Fruit fly (Drosophila melanogaster): ENCODE results near the gene Sfp33A2.

The Sfp33A2 gene

DNA sequence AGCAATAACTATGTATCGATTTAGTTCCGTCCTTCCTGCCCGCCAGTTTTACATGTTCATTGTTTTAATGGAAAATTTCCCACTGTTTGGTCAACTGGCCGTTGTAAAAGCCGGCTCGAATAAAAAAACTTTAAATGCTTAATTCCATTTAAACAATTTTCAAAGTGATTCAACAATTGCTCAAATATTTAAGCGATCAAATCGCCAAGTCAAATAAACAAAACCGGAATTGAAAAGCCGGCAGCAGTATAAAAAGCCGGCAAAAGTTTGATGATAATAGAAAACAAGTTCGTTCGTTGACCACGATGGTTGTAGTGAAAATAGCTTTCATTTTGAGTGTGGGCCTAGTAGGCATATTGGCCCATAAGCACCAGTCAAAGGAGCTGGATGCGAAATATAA is 9.4 kb downstream of the Sfp33A2 start, which contains the start of gene Mal-B1:
Gene Mal-B1 (plus strand): TSS at position 301 of the 400 bp plus-strand sequence.
- no peak for TF ChIP-seq CG8478 (optimal IDR thresholded peaks at IDR 0.05)
- no peak for TF ChIP-seq CTCF (optimal IDR thresholded peaks at IDR 0.05)

DNA sequence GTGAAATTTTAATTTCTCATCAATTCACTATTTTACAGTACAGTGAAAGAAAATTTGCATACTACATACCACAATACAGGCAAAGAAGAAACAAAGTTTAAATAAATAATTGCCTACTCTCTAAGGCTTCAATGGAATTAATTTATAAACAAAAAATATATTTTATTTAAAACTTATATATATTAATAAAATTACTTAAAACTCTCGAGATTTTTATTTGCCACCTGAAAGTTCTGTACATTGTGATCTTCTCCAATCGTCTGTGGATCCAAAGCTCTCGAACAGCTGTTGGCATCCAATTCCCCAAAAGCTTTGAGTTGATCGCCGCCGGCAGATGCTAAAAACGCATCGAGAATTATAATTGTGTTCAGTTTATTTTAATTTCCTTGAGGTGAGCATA is 12.1 kb downstream of the Sfp33A2 start, which contains the start of gene Mal-B2:
Gene Mal-B2 (plus strand): TSS at position 301 of the 400 bp plus-strand sequence.
- TF ChIP-seq CTCF (optimal IDR thresholded peaks at IDR 0.05) (no peak), CG8478 (optimal IDR thresholded peaks at IDR 0.05) (no peak)

- TF ChIP-seq CTCF (optimal IDR thresholded peaks at IDR 0.05) (no peak), CG8478 (optimal IDR thresholded peaks at IDR 0.05) (no peak)
Measured at dm6 chr2L:11853130-11853529, 15.6 kb downstream of the Sfp33A2 start, which contains the start of gene CG42751. Gene CG42751, plus strand, starts transcription at chr2L:11853430.

DNA sequence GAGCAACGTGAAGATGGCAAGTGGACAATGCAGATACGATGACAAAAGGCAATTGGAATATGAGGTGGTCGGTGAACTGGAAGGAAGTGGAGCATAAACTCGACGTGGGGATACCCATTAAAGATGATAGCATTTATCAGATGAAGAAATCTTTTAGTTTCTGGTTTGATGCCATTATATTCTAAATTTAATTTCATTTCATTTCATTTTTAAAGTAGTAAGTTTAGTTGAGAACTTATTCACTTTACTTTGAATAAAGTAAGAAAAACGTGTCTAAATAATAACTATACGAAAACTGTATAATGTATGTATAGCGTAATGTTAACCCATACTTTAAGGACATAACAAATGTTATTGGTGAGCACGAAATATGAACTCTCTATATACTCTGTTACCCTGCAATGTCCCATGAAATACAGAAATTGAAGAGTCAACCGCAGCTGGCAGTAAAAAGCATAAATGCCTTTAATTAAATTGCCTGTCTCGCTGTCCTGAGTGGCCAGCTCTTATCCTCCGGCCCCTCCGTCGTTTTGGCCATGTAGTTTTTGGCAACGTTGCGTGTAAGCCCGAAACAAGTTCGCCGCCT is 33.4 kb downstream of the Sfp33A2 start:
- TF ChIP-seq CG8478 (optimal IDR thresholded peaks at IDR 0.05) = no peak
- TF ChIP-seq CTCF (optimal IDR thresholded peaks at IDR 0.05) = no peak

DNA sequence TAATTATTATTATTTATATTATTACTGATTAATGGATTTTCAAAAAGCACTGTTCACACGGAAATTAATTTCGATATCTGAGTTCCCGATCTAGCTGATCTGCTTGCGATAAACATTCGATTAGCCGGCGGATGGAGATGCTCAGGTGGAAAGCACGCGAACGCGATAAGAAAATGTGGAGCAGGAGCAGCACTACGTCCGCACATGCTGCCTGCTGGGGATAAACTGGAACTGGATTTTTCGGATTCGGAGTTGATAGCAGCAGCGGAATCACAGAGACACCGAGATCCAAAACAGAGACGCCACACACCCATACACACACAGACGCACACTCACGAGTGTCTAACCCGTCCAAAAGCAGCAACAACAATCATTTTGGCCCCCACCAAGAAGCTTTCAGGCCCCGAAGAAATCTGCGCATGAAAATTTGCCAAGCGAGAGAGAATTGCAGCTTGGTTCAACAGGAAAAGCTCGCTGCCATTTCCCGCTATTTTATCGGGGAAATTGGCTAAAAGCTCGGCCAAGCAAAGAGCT is 36.8 kb downstream of the Sfp33A2 start:
- TF ChIP-seq CG8478 (optimal IDR thresholded peaks at IDR 0.05) (no peak), CTCF (optimal IDR thresholded peaks at IDR 0.05) (no peak)

DNA sequence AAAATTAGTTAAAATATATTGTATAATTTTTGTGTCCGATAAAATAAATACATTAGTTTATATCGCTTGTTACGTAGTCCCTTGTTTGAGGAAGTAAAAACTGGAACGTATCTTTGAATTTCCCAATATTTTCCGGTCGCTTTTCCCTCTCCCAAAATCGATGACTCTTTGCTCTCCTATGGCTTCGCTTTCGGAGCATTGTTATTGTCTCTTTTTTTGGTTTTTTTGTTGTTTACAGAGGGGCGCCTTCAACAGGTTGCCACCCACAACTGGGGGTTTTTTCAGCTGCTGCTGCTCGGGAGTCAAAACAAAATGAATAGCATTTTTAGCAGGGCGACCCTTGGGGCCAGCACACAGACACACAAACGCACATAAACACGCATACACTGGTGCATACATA is 37.4 kb downstream of the Sfp33A2 start:
- no peak for TF ChIP-seq CTCF (optimal IDR thresholded peaks at IDR 0.05)
- TF ChIP-seq CG8478 (optimal IDR thresholded peaks at IDR 0.05) = no peak

DNA sequence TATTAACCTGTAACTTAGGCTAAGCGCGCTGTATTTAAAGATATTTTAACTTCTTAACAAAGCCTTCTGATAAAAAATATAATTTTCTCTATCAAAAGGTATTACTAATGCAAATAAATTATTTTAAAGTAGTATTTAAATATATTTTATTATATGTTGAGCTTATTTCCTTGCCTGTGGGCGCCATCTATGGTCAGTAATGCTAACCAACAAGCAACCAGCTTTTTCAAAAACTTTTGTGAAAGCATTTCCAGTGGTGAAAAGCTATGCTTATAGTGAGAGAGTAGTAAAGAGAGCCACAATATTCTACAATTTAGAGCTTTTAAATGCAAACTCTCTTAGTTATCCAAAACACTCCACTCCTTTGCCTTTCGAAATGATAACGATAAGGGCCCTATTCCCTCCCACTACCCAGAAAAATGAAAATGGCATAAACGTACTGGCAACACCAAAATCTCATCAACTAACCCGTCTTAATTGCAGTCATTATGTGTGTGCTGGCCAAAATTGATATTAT is 41.4 kb downstream of the Sfp33A2 start:
- TF ChIP-seq CG8478 (optimal IDR thresholded peaks at IDR 0.05) = no peak
- TF ChIP-seq CTCF (optimal IDR thresholded peaks at IDR 0.05) = no peak

Data from S2 (cell line).